Worm (Caenorhabditis elegans) whole organism, dauer: ENCODE data around the gene abu-9.
"Not testable (repeated sequence)": the region's sequence is repeated elsewhere in the genome, so short reads cannot be mapped to it uniquely, and the experiment has no call there.

ENCODE experiments used
- unc-62 ChIP-seq: sonication (generic microtip); optimal IDR thresholded peaks from 2 replicates; lab custom pipeline; 2017; ENCODE audit warnings: missing biosample characterization, missing genetic modification reagents, missing genetic modification characterization

Gene abu-9

ce11 chrX:8321811-8322210 is at the start of gene abu-9:
abu-9 (plus strand) TSS chrX:8322111.
- not testable (repeated sequence) for TF ChIP-seq unc-62 (GFP tag; lab: Kevin White, UChicago)

ce11 chrX:8273496-8273895 is 48.4 kb upstream of the abu-9 start:
- no peak for TF ChIP-seq unc-62 (GFP tag; lab: Kevin White, UChicago)

- no peak for TF ChIP-seq unc-62 (GFP tag; lab: Kevin White, UChicago)
Measured at ce11 chrX:8274869-8275268, 47.0 kb upstream of the abu-9 start, which contains the start of gene ksr-1. ksr-1 (plus strand) TSS chrX:8275169.

- no peak for TF ChIP-seq unc-62 (GFP tag; lab: Kevin White, UChicago)
Measured at ce11 chrX:8276333-8276732, 45.6 kb upstream of the abu-9 start.

ce11 chrX:8276984-8277383 is 44.9 kb upstream of the abu-9 start:
- no peak for TF ChIP-seq unc-62 (GFP tag; lab: Kevin White, UChicago)

- no peak for TF ChIP-seq unc-62 (GFP tag; lab: Kevin White, UChicago)
Measured at ce11 chrX:8284003-8284402, 37.9 kb upstream of the abu-9 start.

- no peak for TF ChIP-seq unc-62 (GFP tag; lab: Kevin White, UChicago)
Measured at ce11 chrX:8285169-8285796, 36.6 kb upstream of the abu-9 start, which contains the start of the genes fis-2 and F13B9.2. fis-2 (minus strand) TSS chrX:8285219. F13B9.2 (plus strand) TSS chrX:8285683.

ce11 chrX:8286164-8286563 is 35.7 kb upstream of the abu-9 start:
- TF ChIP-seq unc-62 (GFP tag; lab: Kevin White, UChicago) = no peak

- TF ChIP-seq unc-62 (GFP tag; lab: Kevin White, UChicago) = no peak
Measured at ce11 chrX:8286740-8287299, 35.1 kb upstream of the abu-9 start, which contains the start of gene sec-16A.2. sec-16A.2 (plus strand) TSS chrX:8287249.

- TF ChIP-seq unc-62 (GFP tag; lab: Kevin White, UChicago) = no peak
Measured at ce11 chrX:8294586-8294985, 27.3 kb upstream of the abu-9 start, which contains the start of gene R09F10.3. R09F10.3 (plus strand) TSS chrX:8294625.

ce11 chrX:8297333-8297732 is 24.6 kb upstream of the abu-9 start:
- no peak for TF ChIP-seq unc-62 (GFP tag; lab: Kevin White, UChicago)

- no peak for TF ChIP-seq unc-62 (GFP tag; lab: Kevin White, UChicago)
Measured at ce11 chrX:8299554-8299953, 22.4 kb upstream of the abu-9 start, which contains the start of gene ced-13. ced-13 (minus strand) TSS chrX:8299654.

- no peak for TF ChIP-seq unc-62 (GFP tag; lab: Kevin White, UChicago)
Measured at ce11 chrX:8302299-8302698, 19.6 kb upstream of the abu-9 start, which contains the start of gene inx-5. inx-5 (minus strand) TSS chrX:8302399.

- no peak for TF ChIP-seq unc-62 (GFP tag; lab: Kevin White, UChicago)
Measured at ce11 chrX:8302803-8303202, 19.1 kb upstream of the abu-9 start.

ce11 chrX:8307600-8307999 is 14.3 kb upstream of the abu-9 start, which contains the start of gene R09F10.5:
R09F10.5 (minus strand) TSS chrX:8307700.
- no peak for TF ChIP-seq unc-62 (GFP tag; lab: Kevin White, UChicago)

- no peak for TF ChIP-seq unc-62 (GFP tag; lab: Kevin White, UChicago)
Measured at ce11 chrX:8308491-8308890, 13.4 kb upstream of the abu-9 start.

ce11 chrX:8310747-8311146 is 11.2 kb upstream of the abu-9 start:
- TF ChIP-seq unc-62 (GFP tag; lab: Kevin White, UChicago) = no peak
